Worm (Caenorhabditis elegans): ENCODE measurements around the gene W07G4.7.

DNA sequence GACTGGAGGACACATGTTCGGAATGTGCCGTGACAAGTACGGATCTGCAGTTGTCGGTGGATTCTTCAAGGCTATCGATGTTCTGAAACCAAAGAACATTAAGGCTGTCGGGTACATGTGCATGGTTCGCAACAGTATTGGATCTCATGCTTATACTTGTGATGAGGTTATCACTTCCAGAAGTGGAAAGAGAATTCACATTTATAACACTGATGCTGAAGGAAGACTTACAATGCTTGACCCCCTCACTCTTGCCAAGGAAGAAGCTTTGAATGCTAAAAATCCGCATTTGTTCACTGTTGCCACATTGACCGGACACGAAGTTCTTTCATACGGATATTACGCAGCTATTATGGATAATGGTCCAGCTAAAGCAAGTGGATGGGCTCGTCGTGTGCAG, 10.5 kb upstream of the W07G4.7 start:
- TF ChIP-seq zag-1 (tag; optimal IDR thresholded peaks at IDR 0.05) (no peak), elt-1 (tag; optimal IDR thresholded peaks at IDR 0.05) (no peak), ZK546.5 (tag; optimal IDR thresholded peaks at IDR 0.05) (no peak), alr-1 (tag; optimal IDR thresholded peaks at IDR 0.05) (no peak), elt-3 (tag; optimal IDR thresholded peaks at IDR 0.05) (no peak), lsy-2 (tag; optimal IDR thresholded peaks at IDR 0.05) (no peak), nhr-11 (tag; optimal IDR thresholded peaks at IDR 0.05) (no peak), R02D3.7 (tag; optimal IDR thresholded peaks at IDR 0.05) (no peak), nhr-23 (tag; optimal IDR thresholded peaks at IDR 0.05) (no peak), blmp-1 (tag; optimal IDR thresholded peaks at IDR 0.05; ENCODE audit: insufficient read depth) (no peak), skn-1 (tag; optimal IDR thresholded peaks at IDR 0.05) (no peak), unc-62 (GFP tag; optimal IDR thresholded peaks at IDR 0.05) (no peak), nhr-12 (tag; optimal IDR thresholded peaks at IDR 0.05) (no peak), unc-39 (tag; optimal IDR thresholded peaks at IDR 0.05) (no peak)

Data from whole organism, L2 larva.